Worm (Caenorhabditis elegans) whole organism, L1 larva: Measurements from ENCODE around the gene F40A3.1.

Experiments
- ceh-90 ChIP-seq: sonication (generic microtip); optimal IDR thresholded peaks from 2 replicates; lab custom pipeline; 2016; ENCODE audit warnings: missing genetic modification characterization, missing compliant biosample characterization
- fkh-10 ChIP-seq: sonication (generic microtip); optimal IDR thresholded peaks from 2 replicates; lab custom pipeline; 2017; ENCODE audit warnings: missing biosample characterization, missing genetic modification reagents, missing genetic modification characterization
- fkh-4 ChIP-seq: sonication (generic microtip); optimal IDR thresholded peaks from 2 replicates; lab custom pipeline; 2016; ENCODE audit warnings: missing compliant biosample characterization, missing genetic modification characterization, borderline replicate concordance
- lin-13 ChIP-seq: fragments of 150-350 bp; optimal IDR thresholded peaks from 2 replicates; lab custom pipeline; 2014; ENCODE audit warnings: missing biosample characterization, missing genetic modification reagents, missing genetic modification characterization
- lin-14 ChIP-seq: fragments of 200-800 bp; sonication (Bioruptor generic); optimal IDR thresholded peaks from 2 replicates; lab custom pipeline; 2018; ENCODE audit warnings: mild to moderate bottlenecking, missing genetic modification characterization, moderate library complexity, missing compliant biosample characterization
- mep-1 ChIP-seq: fragments of 150-350 bp; optimal IDR thresholded peaks from 2 replicates; lab custom pipeline; 2014; ENCODE audit warnings: missing biosample characterization, missing genetic modification characterization
- nhr-76 ChIP-seq: sonication (generic microtip); optimal IDR thresholded peaks from 2 replicates; lab custom pipeline; 2017; ENCODE audit warnings: missing biosample characterization, missing genetic modification characterization
- nhr-77 ChIP-seq: fragments of 150-350 bp; optimal IDR thresholded peaks from 2 replicates; lab custom pipeline; 2014; ENCODE audit warnings: missing biosample characterization, missing genetic modification characterization
- pag-3 ChIP-seq: sonication (generic microtip); optimal IDR thresholded peaks from 2 replicates; lab custom pipeline; 2017; ENCODE audit warnings: missing genetic modification characterization, mild to moderate bottlenecking, missing compliant biosample characterization, antibody characterized with exemption, borderline replicate concordance; ENCODE audit not compliant: insufficient read depth
- pqm-1 ChIP-seq: sonication (generic microtip); optimal IDR thresholded peaks from 3 replicates; lab custom pipeline; 2017; ENCODE audit warnings: missing biosample characterization, missing genetic modification characterization
- snpc-4 ChIP-seq: fragments of 150-350 bp; optimal IDR thresholded peaks from 2 replicates; lab custom pipeline; 2014; ENCODE audit warnings: missing biosample characterization, missing genetic modification characterization
- unc-130 ChIP-seq: fragments of 150-350 bp; optimal IDR thresholded peaks from 2 replicates; lab custom pipeline; 2017; ENCODE audit warnings: missing biosample characterization, missing genetic modification characterization, inconsistent platforms

- TF ChIP-seq pqm-1 (tag; lab: Kevin White, UChicago): no peak
- no peak for TF ChIP-seq lin-13 (GFP tag; lab: Kevin White, UChicago)
- TF ChIP-seq fkh-10: no peak
- TF ChIP-seq lin-14 (GFP tag; lab: Kevin White, UChicago): peak; percentile 86
- no peak for TF ChIP-seq nhr-77 (tag; lab: Kevin White, UChicago)
- TF ChIP-seq fkh-4 (tag; lab: Kevin White, UChicago): peak; percentile 6
- TF ChIP-seq snpc-4: no peak
- no peak for TF ChIP-seq ceh-90 (tag; lab: Kevin White, UChicago)
- TF ChIP-seq pag-3 (tag; lab: Kevin White, UChicago): peak; percentile 100
- TF ChIP-seq mep-1: peak; percentile 20
- no peak for TF ChIP-seq nhr-76 (tag; lab: Kevin White, UChicago)
- no peak for TF ChIP-seq unc-130 (tag; lab: Kevin White, UChicago)
Observed at ce11 chrV:7893812-7894381, 2.6 kb downstream of the F40A3.1 start, which contains the start of gene F40A3.6.
